Worm (Caenorhabditis elegans) whole organism, L1 larva: ENCODE results near the gene F53F4.16.

Experiments
- hlh-17 ChIP-seq: fragments of 200-800 bp; sonication (Bioruptor generic); optimal IDR thresholded peaks from 2 replicates; lab custom pipeline; 2018; ENCODE audit warnings: missing genetic modification characterization, mild to moderate bottlenecking, missing compliant biosample characterization, moderate library complexity, borderline replicate concordance
- lin-15B ChIP-seq: fragments of 150-350 bp; sonication (generic microtip); optimal IDR thresholded peaks from 3 replicates; lab custom pipeline; 2014; ENCODE audit warnings: missing biosample characterization, missing genetic modification characterization
- lin-39 ChIP-seq: fragments of 150-350 bp; optimal IDR thresholded peaks from 2 replicates; lab custom pipeline; 2014; ENCODE audit warnings: missing biosample characterization, missing genetic modification reagents, missing genetic modification characterization
- nhr-237 ChIP-seq: fragments of 150-350 bp; optimal IDR thresholded peaks from 2 replicates; lab custom pipeline; 2014; ENCODE audit warnings: missing biosample characterization, missing genetic modification characterization
- nhr-28 ChIP-seq: fragments of 150-350 bp; optimal IDR thresholded peaks from 2 replicates; lab custom pipeline; 2014; ENCODE audit warnings: missing biosample characterization, missing genetic modification characterization
- rnt-1 ChIP-seq: sonication (generic microtip); optimal IDR thresholded peaks from 2 replicates; lab custom pipeline; 2016; ENCODE audit warnings: mild to moderate bottlenecking, missing genetic modification characterization, moderate library complexity, missing compliant biosample characterization
- snpc-4 ChIP-seq: fragments of 150-350 bp; optimal IDR thresholded peaks from 2 replicates; lab custom pipeline; 2014; ENCODE audit warnings: missing biosample characterization, missing genetic modification characterization
- unc-62 ChIP-seq: fragments of 150-350 bp; optimal IDR thresholded peaks from 2 replicates; lab custom pipeline; 2014; ENCODE audit warnings: missing biosample characterization, missing genetic modification reagents, missing genetic modification characterization

- TF ChIP-seq nhr-28 (tag; lab: Kevin White, UChicago): no peak
- no peak for TF ChIP-seq unc-62 (GFP tag; lab: Kevin White, UChicago)
- TF ChIP-seq lin-39: no peak
- no peak for TF ChIP-seq hlh-17 (GFP tag; lab: Kevin White, UChicago)
- no peak for TF ChIP-seq lin-15B (tag; lab: Kevin White, UChicago)
- TF ChIP-seq snpc-4 (tag; lab: Kevin White, UChicago): no peak
- no peak for TF ChIP-seq rnt-1 (tag; lab: Kevin White, UChicago)
- no peak for TF ChIP-seq nhr-237 (tag; lab: Kevin White, UChicago)
Observed at ce11 chrV:13593083-13593482, 28.5 kb downstream of the F53F4.16 start, which contains the start of gene F53F4.4.
